Comparison of ENCODE assay signal across 4 fruit fly cellular contexts in the genomic region with DNA sequence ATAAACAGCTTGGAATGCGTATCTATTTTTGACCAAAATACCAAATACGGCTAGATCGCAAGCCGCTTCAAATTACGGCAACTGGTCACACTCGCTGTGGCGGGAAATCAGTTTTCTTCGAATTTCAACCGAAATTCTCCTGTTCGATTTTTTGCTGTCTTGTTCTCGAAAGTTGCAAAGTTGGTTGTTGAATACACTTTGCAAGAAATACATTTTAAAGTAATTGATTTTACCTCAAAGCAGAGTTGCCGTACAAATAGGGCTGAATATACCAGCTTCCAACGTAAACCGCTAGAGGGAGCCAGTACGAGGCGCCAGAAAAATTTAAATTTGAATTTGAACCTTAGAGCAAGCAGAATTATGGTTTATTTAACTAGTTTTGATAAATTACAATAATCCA.
TF ChIP-seq lines count a peak whose summit lies in the region.

A gene (minus strand): TSS at position 43 of the 400 bp plus-strand sequence.

- TF ChIP-seq CTCF in S2 (optimal IDR thresholded peaks at IDR 0.05; lab: Kevin White, UChicago): peak; percentile 91
- TF ChIP-seq CTCF in whole organism, embryonic (GFP tag; optimal IDR thresholded peaks at IDR 0.05; lab: Kevin White, UChicago): peak; percentile 96

TF ChIP-seq in whole organism, adult, 20 proteins besides CTCF, POLR2A, EP300 and RAD21:
- no peak for TF ChIP-seq Clk (GFP tag; optimal IDR thresholded peaks at IDR 0.05; lab: Kevin White, UChicago)
- peak; percentile 35 for TF ChIP-seq bab1 (GFP tag; optimal IDR thresholded peaks at IDR 0.05; lab: Kevin White, UChicago)

TF ChIP-seq in whole organism, embryonic, 481 proteins besides CTCF, POLR2A, EP300 and RAD21 (continues in another document):
- TF ChIP-seq nerfin-2 (GFP tag; IDR thresholded peaks at IDR 0.05; lab: Robert Waterston, UW; ENCODE audit: partially characterized antibody) (no peak), dmrt11E (tag; optimal IDR thresholded peaks at IDR 0.05; lab: Kevin White, UChicago) (no peak), CG11723 (GFP tag; optimal IDR thresholded peaks at IDR 0.05; lab: Kevin White, UChicago) (no peak), yki (optimal IDR thresholded peaks at IDR 0.05; lab: Kevin White, UChicago) (no peak), CG1024 (GFP tag; IDR thresholded peaks at IDR 0.05; lab: Robert Waterston, UW) (no peak), Abd-B (GFP tag; optimal IDR thresholded peaks at IDR 0.05; lab: Kevin White, UChicago) (no peak), ranshi (GFP tag; IDR thresholded peaks at IDR 0.05; lab: Robert Waterston, UW) (no peak), CG10366 (GFP tag; IDR thresholded peaks at IDR 0.05; lab: Robert Waterston, UW) (no peak), odd (GFP tag; optimal IDR thresholded peaks at IDR 0.05; lab: Kevin White, UChicago) (no peak), crol (GFP tag; IDR thresholded peaks at IDR 0.05; lab: Robert Waterston, UW) (no peak), CG4404 (GFP tag; IDR thresholded peaks at IDR 0.05; lab: Robert Waterston, UW) (no peak), zen (tag; optimal IDR thresholded peaks at IDR 0.05; lab: Kevin White, UChicago) (peak; percentile 20), psq (GFP tag; optimal IDR thresholded peaks at IDR 0.05; lab: Kevin White, UChicago) (no peak), emc (GFP tag; optimal IDR thresholded peaks at IDR 0.05; lab: Kevin White, UChicago) (no peak), MBD-R2 (GFP tag; IDR thresholded peaks at IDR 0.05; lab: Robert Waterston, UW) (0 out of 2 replicates have a peak, but pooled peaks have one; percentile 36), Kr (GFP tag; optimal IDR thresholded peaks at IDR 0.05; lab: Kevin White, UChicago) (no peak), GATAe (GFP tag; conservative IDR thresholded peaks at IDR 0.05; lab: Robert Waterston, UW) (no peak), pb (GFP tag; optimal IDR thresholded peaks at IDR 0.05; lab: Kevin White, UChicago) (no peak), Side (GFP tag; optimal IDR thresholded peaks at IDR 0.05; lab: Kevin White, UChicago) (no peak), CG12942 (GFP tag; optimal IDR thresholded peaks at IDR 0.05; lab: Kevin White, UChicago) (no peak), CG17385 (GFP tag; optimal IDR thresholded peaks at IDR 0.05; lab: Kevin White, UChicago) (no peak), Lhr (GFP tag; optimal IDR thresholded peaks at IDR 0.05; lab: Kevin White, UChicago) (peak; percentile 79), B-H1 (GFP tag; IDR thresholded peaks at IDR 0.05; lab: Robert Waterston, UW) (no peak), CG9797 (GFP tag; optimal IDR thresholded peaks at IDR 0.05; lab: Kevin White, UChicago) (peak; percentile 91), CkIIα-i1 (GFP tag; IDR thresholded peaks at IDR 0.05; lab: Robert Waterston, UW) (no peak), CG15514 (GFP tag; optimal IDR thresholded peaks at IDR 0.05; lab: Kevin White, UChicago) (peak; percentile 48), bsh (GFP tag; optimal IDR thresholded peaks at IDR 0.05; lab: Kevin White, UChicago) (no peak), al (GFP tag; IDR thresholded peaks at IDR 0.05; lab: Robert Waterston, UW) (no peak), disco-r (GFP tag; optimal IDR thresholded peaks at IDR 0.05; lab: Kevin White, UChicago) (no peak), Ets65A (GFP tag; lab: Kevin White, UChicago) (no peak), CG4707 (GFP tag; optimal IDR thresholded peaks at IDR 0.05; lab: Kevin White, UChicago) (no peak), oc (tag; optimal IDR thresholded peaks at IDR 0.05; lab: Kevin White, UChicago) (no peak), Gsc (GFP tag; IDR thresholded peaks at IDR 0.05; lab: Robert Waterston, UW) (no peak), CG7745 (tag; optimal IDR thresholded peaks at IDR 0.05; lab: Kevin White, UChicago) (no peak), ab (GFP tag; optimal IDR thresholded peaks at IDR 0.05; lab: Kevin White, UChicago) (no peak), CG34376 (GFP tag; optimal IDR thresholded peaks at IDR 0.05; lab: Kevin White, UChicago) (no peak), Fer1 (GFP tag; optimal IDR thresholded peaks at IDR 0.05; lab: Kevin White, UChicago) (no peak), gsb (GFP tag; IDR thresholded peaks at IDR 0.05; lab: Robert Waterston, UW) (no peak), ara (GFP tag; IDR thresholded peaks at IDR 0.05; lab: Robert Waterston, UW) (no peak), sob (GFP tag; IDR thresholded peaks at IDR 0.05; lab: Robert Waterston, UW) (no peak), D (optimal IDR thresholded peaks at IDR 0.05; lab: Kevin White, UChicago) (no peak), D (GFP tag; optimal IDR thresholded peaks at IDR 0.05; lab: Kevin White, UChicago) (no peak), zen2 (GFP tag; IDR thresholded peaks at IDR 0.05; lab: Robert Waterston, UW; ENCODE audit: partially characterized antibody) (no peak), amos (GFP tag; IDR thresholded peaks at IDR 0.05; lab: Robert Waterston, UW; ENCODE audit: partially characterized antibody) (0 out of 2 replicates have a peak, but pooled peaks have one; percentile 21)

TF ChIP-seq in whole organism, wandering third instar larva, 38 proteins besides CTCF, POLR2A, EP300 and RAD21:
- no peak for TF ChIP-seq jim (GFP tag; optimal IDR thresholded peaks at IDR 0.05; lab: Kevin White, UChicago)
- TF ChIP-seq fru (GFP tag; optimal IDR thresholded peaks at IDR 0.05; lab: Kevin White, UChicago): no peak
- peak; percentile 12 for TF ChIP-seq Hr83 (GFP tag; optimal IDR thresholded peaks at IDR 0.05; lab: Kevin White, UChicago; ENCODE audit: poor library complexity, severe bottlenecking)
- TF ChIP-seq OdsH (GFP tag; optimal IDR thresholded peaks at IDR 0.05; lab: Kevin White, UChicago): no peak
- peak in 1 of 2 experiments; percentile 3 for TF ChIP-seq foxo (GFP tag; optimal IDR thresholded peaks at IDR 0.05; lab: Kevin White, UChicago)
- peak; percentile 62 for TF ChIP-seq Myc (optimal IDR thresholded peaks at IDR 0.05; lab: Kevin White, UChicago)
